Fruit fly (Drosophila melanogaster): ENCODE results near the gene yellow-f.

yellow-f gene

dm6 chr3R:12964043-12964442, 29.0 kb downstream of the yellow-f start:
- TF ChIP-seq toe (GFP tag; optimal IDR thresholded peaks at IDR 0.05) (no peak), kay (GFP tag; ENCODE audit: borderline replicate concordance) (no peak), Clk (GFP tag; optimal IDR thresholded peaks at IDR 0.05) (no peak), bab1 (GFP tag; optimal IDR thresholded peaks at IDR 0.05) (no peak), CG7101 (tag; optimal IDR thresholded peaks at IDR 0.05) (no peak), CG12768 (GFP tag; optimal IDR thresholded peaks at IDR 0.05) (no peak), cnc (optimal IDR thresholded peaks at IDR 0.05) (no peak), tj (GFP tag; optimal IDR thresholded peaks at IDR 0.05) (no peak), ovo (GFP tag; optimal IDR thresholded peaks at IDR 0.05) (no peak), CG11617 (GFP tag; optimal IDR thresholded peaks at IDR 0.05) (no peak), Mnt (GFP tag; optimal IDR thresholded peaks at IDR 0.05) (no peak), Hr96 (GFP tag; optimal IDR thresholded peaks at IDR 0.05) (no peak)

- TF ChIP-seq bab1 (GFP tag; optimal IDR thresholded peaks at IDR 0.05) (no peak), Mnt (GFP tag; optimal IDR thresholded peaks at IDR 0.05) (no peak), cnc (optimal IDR thresholded peaks at IDR 0.05) (no peak), Crg-1 (GFP tag; optimal IDR thresholded peaks at IDR 0.05) (no peak)
Measured at dm6 chr3R:12963491-12963890, 29.5 kb downstream of the yellow-f start, which contains the start of gene Cyp304a1. TSS of gene Cyp304a1 (plus strand) at chr3R:12963791.

dm6 chr3R:12962612-12963011, 30.4 kb downstream of the yellow-f start:
- no peak for TF ChIP-seq Mnt (GFP tag; optimal IDR thresholded peaks at IDR 0.05)
- no peak for TF ChIP-seq Clk (GFP tag; optimal IDR thresholded peaks at IDR 0.05)
- TF ChIP-seq toe (GFP tag; optimal IDR thresholded peaks at IDR 0.05): no peak
- TF ChIP-seq CG7045 (GFP tag; optimal IDR thresholded peaks at IDR 0.05): no peak
- TF ChIP-seq CG14711 (tag; optimal IDR thresholded peaks at IDR 0.05): no peak
- no peak for TF ChIP-seq CG7101 (tag; optimal IDR thresholded peaks at IDR 0.05)
- TF ChIP-seq Crg-1 (GFP tag; optimal IDR thresholded peaks at IDR 0.05): no peak
- no peak for TF ChIP-seq CG33017 (tag; optimal IDR thresholded peaks at IDR 0.05)
- no peak for TF ChIP-seq CG12768 (GFP tag; optimal IDR thresholded peaks at IDR 0.05)
- no peak for TF ChIP-seq Hr96 (GFP tag; optimal IDR thresholded peaks at IDR 0.05)
- TF ChIP-seq CG11617 (GFP tag; optimal IDR thresholded peaks at IDR 0.05): no peak
- TF ChIP-seq tj (GFP tag; optimal IDR thresholded peaks at IDR 0.05): no peak
- TF ChIP-seq pad (GFP tag; optimal IDR thresholded peaks at IDR 0.05): no peak
- no peak for TF ChIP-seq CG1620 (GFP tag; optimal IDR thresholded peaks at IDR 0.05)
- TF ChIP-seq ovo (GFP tag; optimal IDR thresholded peaks at IDR 0.05): no peak
- TF ChIP-seq bab1 (GFP tag; optimal IDR thresholded peaks at IDR 0.05): no peak
- TF ChIP-seq cnc (optimal IDR thresholded peaks at IDR 0.05): no peak

dm6 chr3R:12960929-12961855, 31.8 kb downstream of the yellow-f start, which contains the start of gene Spc25:
TSS of gene Spc25 (plus strand) at chr3R:12961745.
- TF ChIP-seq bab1 (GFP tag; optimal IDR thresholded peaks at IDR 0.05): peak; percentile 54
- TF ChIP-seq Clk (GFP tag; optimal IDR thresholded peaks at IDR 0.05): no peak
- peak; percentile 29 for TF ChIP-seq Hr96 (GFP tag; optimal IDR thresholded peaks at IDR 0.05)
- peak; percentile 5 for TF ChIP-seq Crg-1 (GFP tag; optimal IDR thresholded peaks at IDR 0.05)
- no peak for TF ChIP-seq CG12768 (GFP tag; optimal IDR thresholded peaks at IDR 0.05)
- TF ChIP-seq CG33017 (tag; optimal IDR thresholded peaks at IDR 0.05): no peak
- peak; percentile 38 for TF ChIP-seq toe (GFP tag; optimal IDR thresholded peaks at IDR 0.05)
- no peak for TF ChIP-seq CG7045 (GFP tag; optimal IDR thresholded peaks at IDR 0.05)
- TF ChIP-seq pad (GFP tag; optimal IDR thresholded peaks at IDR 0.05): no peak
- TF ChIP-seq ovo (GFP tag; optimal IDR thresholded peaks at IDR 0.05): no peak
- peak; percentile 18 for TF ChIP-seq Mnt (GFP tag; optimal IDR thresholded peaks at IDR 0.05)
- peak; percentile 27 for TF ChIP-seq CG5204 (GFP tag; optimal IDR thresholded peaks at IDR 0.05)
- peak; percentile 63 for TF ChIP-seq CG14711 (tag; optimal IDR thresholded peaks at IDR 0.05)
- TF ChIP-seq CG1620 (GFP tag; optimal IDR thresholded peaks at IDR 0.05): peak; percentile 53
- TF ChIP-seq CG11617 (GFP tag; optimal IDR thresholded peaks at IDR 0.05): no peak
- TF ChIP-seq CG7101 (tag; optimal IDR thresholded peaks at IDR 0.05): peak; percentile 20
- no peak for TF ChIP-seq cnc (optimal IDR thresholded peaks at IDR 0.05)
- peak; percentile 64 for TF ChIP-seq tj (GFP tag; optimal IDR thresholded peaks at IDR 0.05)
- TF ChIP-seq kay (GFP tag; ENCODE audit: borderline replicate concordance): no peak
- no peak for TF ChIP-seq cic (GFP tag; optimal IDR thresholded peaks at IDR 0.05)

- TF ChIP-seq Crg-1 (GFP tag; optimal IDR thresholded peaks at IDR 0.05): no peak
- TF ChIP-seq tj (GFP tag; optimal IDR thresholded peaks at IDR 0.05): no peak
- no peak for TF ChIP-seq CG11617 (GFP tag; optimal IDR thresholded peaks at IDR 0.05)
- no peak for TF ChIP-seq Mnt (GFP tag; optimal IDR thresholded peaks at IDR 0.05)
- no peak for TF ChIP-seq cnc (optimal IDR thresholded peaks at IDR 0.05)
- no peak for TF ChIP-seq CG14711 (tag; optimal IDR thresholded peaks at IDR 0.05)
- TF ChIP-seq CG1620 (GFP tag; optimal IDR thresholded peaks at IDR 0.05): no peak
- TF ChIP-seq ovo (GFP tag; optimal IDR thresholded peaks at IDR 0.05): no peak
- TF ChIP-seq Hr96 (GFP tag; optimal IDR thresholded peaks at IDR 0.05): no peak
- no peak for TF ChIP-seq CG7045 (GFP tag; optimal IDR thresholded peaks at IDR 0.05)
- TF ChIP-seq toe (GFP tag; optimal IDR thresholded peaks at IDR 0.05): no peak
- no peak for TF ChIP-seq CG12768 (GFP tag; optimal IDR thresholded peaks at IDR 0.05)
- TF ChIP-seq Clk (GFP tag; optimal IDR thresholded peaks at IDR 0.05): no peak
- no peak for TF ChIP-seq pad (GFP tag; optimal IDR thresholded peaks at IDR 0.05)
- TF ChIP-seq CG33017 (tag; optimal IDR thresholded peaks at IDR 0.05): no peak
- TF ChIP-seq kay (GFP tag; ENCODE audit: borderline replicate concordance): no peak
- TF ChIP-seq cic (GFP tag; optimal IDR thresholded peaks at IDR 0.05): no peak
- no peak for TF ChIP-seq bab1 (GFP tag; optimal IDR thresholded peaks at IDR 0.05)
Measured at dm6 chr3R:12960227-12960626, 32.8 kb downstream of the yellow-f start.

dm6 chr3R:12957388-12957787, 35.6 kb downstream of the yellow-f start:
- TF ChIP-seq ovo (GFP tag; optimal IDR thresholded peaks at IDR 0.05) (no peak), toe (GFP tag; optimal IDR thresholded peaks at IDR 0.05) (no peak), CG7045 (GFP tag; optimal IDR thresholded peaks at IDR 0.05) (no peak), Hr96 (GFP tag; optimal IDR thresholded peaks at IDR 0.05) (no peak), bab1 (GFP tag; optimal IDR thresholded peaks at IDR 0.05) (no peak), tj (GFP tag; optimal IDR thresholded peaks at IDR 0.05) (no peak), CG11617 (GFP tag; optimal IDR thresholded peaks at IDR 0.05) (no peak), pad (GFP tag; optimal IDR thresholded peaks at IDR 0.05) (no peak), CG7101 (tag; optimal IDR thresholded peaks at IDR 0.05) (no peak), kay (GFP tag; ENCODE audit: borderline replicate concordance) (no peak), CG1620 (GFP tag; optimal IDR thresholded peaks at IDR 0.05) (no peak), CG14711 (tag; optimal IDR thresholded peaks at IDR 0.05) (no peak)

All from whole organism, adult.